Fruit fly (Drosophila melanogaster) whole organism, embryonic: ENCODE data around the gene sna.

ENCODE experiments used
- CG10209 ChIP-seq: fragments of 200-800 bp; sonication (Bioruptor generic); optimal IDR thresholded peaks from 3 replicates; lab custom pipeline; 2017; ENCODE audit warnings: missing biosample characterization, mild to moderate bottlenecking, missing genetic modification characterization, missing genetic modification reagents
- CG10267 ChIP-seq: fragments of 200-800 bp; sonication (Bioruptor generic); optimal IDR thresholded peaks from 2 replicates; lab custom pipeline; 2018; ENCODE audit warnings: missing biosample characterization, mild to moderate bottlenecking, missing genetic modification characterization, moderate library complexity
- CG10366 ChIP-seq: fragments of 200-800 bp; sonication (Bioruptor generic); IDR thresholded peaks from 2 replicates; pipeline ENCODE4 v1.3.6; 2022; ENCODE audit warnings: missing biosample characterization, missing genetic modification characterization
- CG11695 ChIP-seq: fragments of 200-800 bp; sonication (Bioruptor generic); IDR thresholded peaks from 3 replicates; pipeline ENCODE4 v1.3.6; 2022; ENCODE audit warnings: missing biosample characterization, missing genetic modification characterization
- CG11696 ChIP-seq: fragments of 200-800 bp; sonication (Bioruptor generic); IDR thresholded peaks from 2 replicates; pipeline ENCODE4 v1.3.6; 2022; ENCODE audit warnings: missing biosample characterization, missing genetic modification characterization
- CG11723 ChIP-seq: fragments of 200-800 bp; sonication (Bioruptor generic); optimal IDR thresholded peaks from 2 replicates; lab custom pipeline; 2017; ENCODE audit warnings: missing biosample characterization, mild to moderate bottlenecking, missing genetic modification characterization
- CG12104 ChIP-seq: fragments of 200-800 bp; sonication (Bioruptor generic); optimal IDR thresholded peaks from 3 replicates; lab custom pipeline; 2016; ENCODE audit warnings: missing biosample characterization, missing genetic modification characterization
- CG12299 ChIP-seq: fragments of 200-800 bp; sonication (Bioruptor generic); optimal IDR thresholded peaks from 2 replicates; lab custom pipeline; 2018; ENCODE audit warnings: missing biosample characterization, mild to moderate bottlenecking, missing genetic modification characterization
- CG15073 ChIP-seq: fragments of 200-800 bp; sonication (Bioruptor generic); optimal IDR thresholded peaks from 2 replicates; lab custom pipeline; 2016; ENCODE audit warnings: missing biosample characterization, missing genetic modification characterization
- CG1647 ChIP-seq: fragments of 200-800 bp; sonication (Bioruptor generic); optimal IDR thresholded peaks from 3 replicates; lab custom pipeline; 2016; ENCODE audit warnings: missing biosample characterization, missing genetic modification characterization
- CG16813 ChIP-seq: fragments of 200-800 bp; sonication (Bioruptor generic); IDR thresholded peaks from 3 replicates; pipeline ENCODE4 v1.3.6; 2022; ENCODE audit warnings: missing biosample characterization, missing genetic modification characterization; ENCODE audit not compliant: partially characterized antibody
- CG17186 ChIP-seq: fragments of 200-800 bp; sonication (Bioruptor generic); optimal IDR thresholded peaks from 3 replicates; lab custom pipeline; 2017; ENCODE audit warnings: missing biosample characterization, missing genetic modification reagents, missing genetic modification characterization
- CG2889 ChIP-seq: fragments of 200-800 bp; sonication (Bioruptor generic); IDR thresholded peaks from 3 replicates; pipeline ENCODE4 v1.3.6; 2022; ENCODE audit warnings: missing biosample characterization, missing genetic modification characterization
- CG32532 ChIP-seq: fragments of 200-800 bp; sonication (Bioruptor generic); IDR thresholded peaks from 2 replicates; pipeline ENCODE4 v1.3.6; 2022; ENCODE audit warnings: missing biosample characterization, missing genetic modification characterization
- CG4707 ChIP-seq: fragments of 200-800 bp; sonication (Bioruptor generic); optimal IDR thresholded peaks from 2 replicates; lab custom pipeline; 2018; ENCODE audit warnings: missing biosample characterization, mild to moderate bottlenecking, missing genetic modification characterization, moderate library complexity
- CG4820 ChIP-seq: fragments of 200-800 bp; sonication (Bioruptor generic); optimal IDR thresholded peaks from 3 replicates; lab custom pipeline; 2016; ENCODE audit warnings: missing biosample characterization, missing genetic modification characterization
- CG6654 ChIP-seq: fragments of 200-800 bp; sonication (Bioruptor generic); optimal IDR thresholded peaks from 2 replicates; lab custom pipeline; 2017; ENCODE audit warnings: missing biosample characterization, mild to moderate bottlenecking, missing genetic modification characterization
- CG8290 ChIP-seq, 3 experiments: fragments of 200-800 bp; sonication (Bioruptor generic); optimal IDR thresholded peaks; 2 replicates each; lab custom pipeline; 2016 to 2019; ENCODE audit warnings: missing biosample characterization in 3 of 3, missing genetic modification characterization in 3 of 3, mild to moderate bottlenecking in 2 of 3, moderate library complexity in 1 of 3
- D19A ChIP-seq: fragments of 200-800 bp; optimal IDR thresholded peaks from 3 replicates; lab custom pipeline; 2019; ENCODE audit warnings: missing biosample characterization, mild to moderate bottlenecking, missing genetic modification characterization, moderate library complexity
- Dek ChIP-seq: fragments of 200-800 bp; sonication (Bioruptor generic); optimal IDR thresholded peaks from 3 replicates; lab custom pipeline; 2019; ENCODE audit warnings: missing biosample characterization, mild to moderate bottlenecking, missing genetic modification characterization, moderate library complexity
- HLH4C ChIP-seq: fragments of 200-800 bp; sonication (Bioruptor generic); IDR thresholded peaks from 3 replicates; pipeline ENCODE4 v1.3.6; 2022; ENCODE audit warnings: missing biosample characterization, missing genetic modification characterization; ENCODE audit not compliant: partially characterized antibody
- Hr78 ChIP-seq, 2 experiments: fragments of 200-800 bp in 1 of 2; fragments of >200 bp in 1 of 2; sonication (Bioruptor generic) in 1 of 2; optimal IDR thresholded peaks; 2 replicates each; lab custom pipeline; 2017 to 2019; ENCODE audit warnings: missing biosample characterization in 2 of 2, missing genetic modification characterization in 2 of 2, mild to moderate bottlenecking in 1 of 2, moderate library complexity in 1 of 2
- Hsf ChIP-seq: fragments of 200-800 bp; sonication (Bioruptor generic); optimal IDR thresholded peaks from 3 replicates; lab custom pipeline; 2016; ENCODE audit warnings: missing biosample characterization, missing genetic modification characterization
- Lim3 ChIP-seq: fragments of 200-800 bp; sonication (Bioruptor generic); IDR thresholded peaks from 2 replicates; pipeline ENCODE4 v1.3.6; 2022; ENCODE audit warnings: missing biosample characterization, missing genetic modification characterization
- MBD-R2 ChIP-seq: fragments of 200-800 bp; sonication (Bioruptor generic); IDR thresholded peaks from 2 replicates; pipeline ENCODE4 v1.3.6; 2022; ENCODE audit warnings: missing biosample characterization, missing genetic modification characterization
- NC2β ChIP-seq: fragments of 200-800 bp; sonication (Bioruptor generic); optimal IDR thresholded peaks from 2 replicates; lab custom pipeline; 2016; ENCODE audit warnings: missing biosample characterization, missing genetic modification characterization
- Poxn ChIP-seq: fragments of 200-800 bp; sonication (Bioruptor generic); IDR thresholded peaks from 2 replicates; pipeline ENCODE4 v1.3.6; 2022; ENCODE audit warnings: missing biosample characterization, missing genetic modification characterization
- bbx ChIP-seq: fragments of 200-800 bp; sonication (Bioruptor generic); IDR thresholded peaks from 2 replicates; pipeline ENCODE4 v1.3.6; 2022; ENCODE audit warnings: missing biosample characterization, missing genetic modification characterization; ENCODE audit not compliant: partially characterized antibody
- bcd ChIP-seq: fragments of 200-800 bp; sonication (Bioruptor generic); optimal IDR thresholded peaks from 2 replicates; lab custom pipeline; 2017; ENCODE audit warnings: missing biosample characterization, mild to moderate bottlenecking, missing genetic modification characterization
- btn ChIP-seq: fragments of 200-800 bp; sonication (Bioruptor generic); optimal IDR thresholded peaks from 2 replicates; lab custom pipeline; 2016; ENCODE audit warnings: missing biosample characterization, missing genetic modification characterization
- chm ChIP-seq: fragments of 200-800 bp; sonication (Bioruptor generic); IDR thresholded peaks from 2 replicates; pipeline ENCODE4 v1.3.6; 2022; ENCODE audit warnings: missing biosample characterization, missing genetic modification characterization
- dmrt11E ChIP-seq: fragments of 200-800 bp; sonication (Bioruptor generic); optimal IDR thresholded peaks from 3 replicates; lab custom pipeline; 2018; ENCODE audit warnings: missing biosample characterization, mild to moderate bottlenecking, missing genetic modification characterization, moderate library complexity
- h ChIP-seq: fragments of >200 bp; optimal IDR thresholded peaks from 2 replicates; lab custom pipeline; 2017
- hbn ChIP-seq: fragments of 200-800 bp; sonication (Bioruptor generic); IDR thresholded peaks from 2 replicates; pipeline ENCODE4 v1.3.6; 2022; ENCODE audit warnings: missing biosample characterization, missing genetic modification characterization; ENCODE audit not compliant: partially characterized antibody
- kay ChIP-seq: fragments of 200-800 bp; sonication (Bioruptor generic); optimal IDR thresholded peaks from 2 replicates; lab custom pipeline; 2016; ENCODE audit warnings: missing biosample characterization, missing genetic modification characterization
- ken ChIP-seq: fragments of 200-800 bp; sonication (Bioruptor generic); IDR thresholded peaks from 3 replicates; pipeline ENCODE4 v1.3.6; 2022; ENCODE audit warnings: missing biosample characterization, missing genetic modification characterization
- klu ChIP-seq: fragments of 200-800 bp; sonication (Bioruptor generic); IDR thresholded peaks from 2 replicates; pipeline ENCODE4 v1.3.6; 2022; ENCODE audit warnings: missing biosample characterization, missing genetic modification characterization
- nerfin-1 ChIP-seq: fragments of 200-800 bp; sonication (Bioruptor generic); optimal IDR thresholded peaks from 3 replicates; lab custom pipeline; 2019; ENCODE audit warnings: missing biosample characterization, mild to moderate bottlenecking, missing genetic modification characterization, moderate library complexity
- otp ChIP-seq: fragments of 200-800 bp; sonication (Bioruptor generic); IDR thresholded peaks from 3 replicates; pipeline ENCODE4, ENCODE4 v1.3.6; 2022; ENCODE audit warnings: missing biosample characterization, missing genetic modification characterization
- pzg ChIP-seq: fragments of 200-800 bp; sonication (Bioruptor generic); optimal IDR thresholded peaks from 3 replicates; lab custom pipeline; 2018; ENCODE audit warnings: missing biosample characterization, mild to moderate bottlenecking, missing genetic modification characterization, moderate library complexity
- rib ChIP-seq: fragments of 200-800 bp; sonication (Bioruptor generic); IDR thresholded peaks from 2 replicates; pipeline ENCODE4 v1.3.6; 2022; ENCODE audit warnings: missing biosample characterization, missing genetic modification characterization
- salm ChIP-seq: fragments of 200-800 bp; sonication (Bioruptor generic); optimal IDR thresholded peaks from 2 replicates; lab custom pipeline; 2018; ENCODE audit warnings: missing biosample characterization, mild to moderate bottlenecking, missing genetic modification characterization
- schlank ChIP-seq: fragments of 200-800 bp; sonication (Bioruptor generic); optimal IDR thresholded peaks from 2 replicates; lab custom pipeline; 2018; ENCODE audit warnings: missing biosample characterization, mild to moderate bottlenecking, missing genetic modification characterization
- slp2 ChIP-seq: fragments of 200-800 bp; sonication (Bioruptor generic); optimal IDR thresholded peaks from 2 replicates; lab custom pipeline; 2016; ENCODE audit warnings: missing biosample characterization, missing genetic modification characterization
- sna ChIP-seq: fragments of 200-800 bp; sonication (Bioruptor generic); IDR thresholded peaks from 2 replicates; pipeline ENCODE4 v1.3.6; 2022; ENCODE audit warnings: missing biosample characterization, missing genetic modification characterization; ENCODE audit not compliant: partially characterized antibody
- toy ChIP-seq: fragments of 200-800 bp; sonication (Bioruptor generic); IDR thresholded peaks from 2 replicates; pipeline ENCODE4 v1.3.6; 2022; ENCODE audit warnings: missing biosample characterization, missing genetic modification characterization
- twi ChIP-seq: fragments of 200-800 bp; optimal IDR thresholded peaks from 2 replicates; lab custom pipeline; 2019; ENCODE audit warnings: missing biosample characterization, mild to moderate bottlenecking, missing genetic modification characterization, moderate library complexity
- vnd ChIP-seq: fragments of 200-800 bp; sonication (Bioruptor generic); IDR thresholded peaks from 3 replicates; pipeline ENCODE4 v1.3.6; 2022; ENCODE audit warnings: missing biosample characterization, missing genetic modification characterization; ENCODE audit not compliant: partially characterized antibody

sna gene

dm6 chr2L:15498885-15499696 is 21.0 kb upstream of the sna start, which contains the start of gene lace (continued):
- peak; percentile 34 for TF ChIP-seq CG17186
- TF ChIP-seq otp = peak; percentile 91
- no peak for TF ChIP-seq vnd
- TF ChIP-seq CG11723 (GFP tag; lab: Kevin White, UChicago) = peak; percentile 61
- peak; percentile 91 for TF ChIP-seq pzg (GFP tag; lab: Kevin White, UChicago)
- peak; percentile 68 for TF ChIP-seq CG12104 (GFP tag; lab: Kevin White, UChicago)
- peak; percentile 32 for TF ChIP-seq btn (GFP tag; lab: Kevin White, UChicago)
- TF ChIP-seq bcd (GFP tag; lab: Kevin White, UChicago) = peak; percentile 89
- peak; percentile 64 for TF ChIP-seq CG4707 (GFP tag; lab: Kevin White, UChicago)
- TF ChIP-seq ken (GFP tag; lab: Robert Waterston, UW) = peak; percentile 90
- peak; percentile 92 for TF ChIP-seq CG32532
- TF ChIP-seq kay (GFP tag; lab: Kevin White, UChicago) = no peak
- TF ChIP-seq rib (GFP tag; lab: Robert Waterston, UW) = peak; percentile 52; the same call in 1 of the 2 replicates
- peak; percentile 68; the same call in 1 of the 2 replicates for TF ChIP-seq toy (GFP tag; lab: Robert Waterston, UW)
- no peak for TF ChIP-seq Hr78 (GFP tag; optimal IDR thresholded peaks at IDR 0.05; lab: Kevin White, UChicago)
- peak; percentile 83 for TF ChIP-seq chm
- peak; percentile 74 for TF ChIP-seq Dek
- peak; percentile 85 for TF ChIP-seq CG10209 (GFP tag; lab: Kevin White, UChicago)
- TF ChIP-seq salm (tag; lab: Kevin White, UChicago) = peak; percentile 4
- no peak for TF ChIP-seq hbn
- TF ChIP-seq CG12299 = peak; percentile 46
- TF ChIP-seq Lim3 (GFP tag; lab: Robert Waterston, UW) = no peak
- peak; percentile 72; the same call in 1 of the 2 replicates for TF ChIP-seq sna (GFP tag; lab: Robert Waterston, UW)
- no peak for TF ChIP-seq h (lab: Kevin White, UChicago)
- no peak for TF ChIP-seq CG11695 (GFP tag; lab: Robert Waterston, UW)
- peak; percentile 42; the same call in 1 of the 2 replicates for TF ChIP-seq bbx (GFP tag; lab: Robert Waterston, UW)
- TF ChIP-seq CG2889 (GFP tag; lab: Robert Waterston, UW) = peak; percentile 14; the same call in 1 of the 3 replicates
- peak; percentile 49 for TF ChIP-seq CG6654 (GFP tag; lab: Kevin White, UChicago)
- TF ChIP-seq CG10366 (GFP tag; lab: Robert Waterston, UW) = peak; percentile 78
- peak; percentile 48 for TF ChIP-seq Poxn (GFP tag; lab: Robert Waterston, UW)
- TF ChIP-seq Hsf = peak; percentile 89
- 0 out of 3 replicates have a peak, but pooled peaks have one; percentile 31 for TF ChIP-seq HLH4C (GFP tag; lab: Robert Waterston, UW)
- TF ChIP-seq CG8290 (GFP tag; optimal IDR thresholded peaks at IDR 0.05; lab: Kevin White, UChicago) = peak; percentile 84
- TF ChIP-seq CG8290 (tag; optimal IDR thresholded peaks at IDR 0.05; lab: Kevin White, UChicago) = peak; percentile 6 to 95
- TF ChIP-seq CG11696 (GFP tag; lab: Robert Waterston, UW) = peak; percentile 67
- peak; percentile 67 for TF ChIP-seq CG1647
- TF ChIP-seq CG16813 (GFP tag; lab: Robert Waterston, UW) = 0 out of 3 replicates have a peak, but pooled peaks have one; percentile 30
- TF ChIP-seq CG10267 (tag; lab: Kevin White, UChicago) = peak; percentile 73
- peak; percentile 57 for TF ChIP-seq CG4820 (GFP tag; lab: Kevin White, UChicago)
- TF ChIP-seq schlank = peak; percentile 54
- peak; percentile 80 for TF ChIP-seq slp2 (GFP tag; lab: Kevin White, UChicago)
- TF ChIP-seq twi (tag; lab: Kevin White, UChicago) = peak; percentile 69
- peak; percentile 55 for TF ChIP-seq klu (GFP tag; lab: Robert Waterston, UW)
- no peak for TF ChIP-seq CG15073 (GFP tag; lab: Kevin White, UChicago)
- TF ChIP-seq MBD-R2 (GFP tag; lab: Robert Waterston, UW) = peak; percentile 62; the same call in 1 of the 2 replicates
- TF ChIP-seq nerfin-1 (tag; lab: Kevin White, UChicago) = peak; percentile 50
- peak; percentile 31 for TF ChIP-seq D19A (tag; lab: Kevin White, UChicago)
- peak; percentile 94 for TF ChIP-seq NC2β (GFP tag; lab: Kevin White, UChicago)
- peak; percentile 67 for TF ChIP-seq dmrt11E (tag; lab: Kevin White, UChicago)
